Worm (Caenorhabditis elegans) whole organism, L3 larva: ENCODE results near the gene molo-1.

Experiments used
- lin-39 ChIP-seq: fragments of 150-350 bp; optimal IDR thresholded peaks from 2 replicates; lab custom pipeline; 2018; ENCODE audit warnings: missing biosample characterization, missing genetic modification reagents, missing genetic modification characterization
- nhr-28 ChIP-seq: fragments of 150-350 bp; optimal IDR thresholded peaks from 2 replicates; lab custom pipeline; 2014; ENCODE audit warnings: missing biosample characterization, missing genetic modification characterization
- sea-2 ChIP-seq: fragments of 150-350 bp; sonication (generic microtip); optimal IDR thresholded peaks from 4 replicates; lab custom pipeline; 2014; ENCODE audit warnings: missing biosample characterization, missing genetic modification reagents, missing genetic modification characterization
- skn-1 ChIP-seq: fragments of 150-350 bp; optimal IDR thresholded peaks from 2 replicates; lab custom pipeline; 2014; ENCODE audit warnings: missing biosample characterization, missing genetic modification characterization

ce11 chrIII:5568679-5569078 lies 5.1 kb upstream of the molo-1 start, which contains the start of gene nspb-12:
- TF ChIP-seq lin-39 (no peak), skn-1 (tag; lab: Kevin White, UChicago) (no peak), sea-2 (GFP tag; lab: Kevin White, UChicago) (no peak), nhr-28 (tag; lab: Kevin White, UChicago) (no peak)
